Worm (Caenorhabditis elegans) whole organism, midembryonic: Measurements from ENCODE around the gene F25E5.1.

ENCODE experiments used
- T22C8.4 ChIP-seq: fragments of 200-800 bp; sonication (Bioruptor generic); IDR thresholded peaks from 2 replicates; pipeline ENCODE4 v1.3.6; 2022; ENCODE audit warnings: missing genetic modification characterization, missing compliant biosample characterization
- cog-1 ChIP-seq: sonication (generic microtip); optimal IDR thresholded peaks from 2 replicates; lab custom pipeline; 2016; ENCODE audit warnings: missing genetic modification characterization, missing compliant biosample characterization
- flt-1 ChIP-seq: fragments of 200-800 bp; sonication (Bioruptor generic); IDR thresholded peaks from 2 replicates; pipeline ENCODE4 v1.3.6; 2022; ENCODE audit warnings: missing genetic modification characterization, missing compliant biosample characterization
- klf-2 ChIP-seq: fragments of 200-800 bp; sonication (Bioruptor generic); conservative IDR thresholded peaks from 2 replicates; pipeline ENCODE4 v1.3.6; 2022; ENCODE audit warnings: missing genetic modification reagents, missing genetic modification characterization, missing compliant biosample characterization
- med-1 ChIP-seq: sonication (generic microtip); optimal IDR thresholded peaks from 2 replicates; lab custom pipeline; 2017; ENCODE audit warnings: missing genetic modification characterization, mild to moderate bottlenecking, missing compliant biosample characterization, antibody characterized with exemption, missing genetic modification reagents; ENCODE audit not compliant: insufficient read depth
- ref-1 ChIP-seq: fragments of 200-800 bp; sonication (Bioruptor generic); conservative IDR thresholded peaks from 2 replicates; pipeline ENCODE4 v1.3.6; 2022; ENCODE audit warnings: missing genetic modification reagents, missing genetic modification characterization, missing compliant biosample characterization
- tab-1 ChIP-seq: fragments of 200-800 bp; sonication (Bioruptor generic); IDR thresholded peaks from 2 replicates; pipeline ENCODE4 v1.3.6; 2022; ENCODE audit warnings: missing genetic modification characterization, missing compliant biosample characterization
- ztf-23 ChIP-seq: fragments of 200-800 bp; sonication (Bioruptor generic); IDR thresholded peaks from 2 replicates; pipeline ENCODE4 v1.3.6; 2022; ENCODE audit warnings: missing genetic modification reagents, missing genetic modification characterization, missing compliant biosample characterization
- ztf-29 ChIP-seq: fragments of 200-800 bp; sonication (Bioruptor generic); IDR thresholded peaks from 2 replicates; pipeline ENCODE4 v1.3.6; 2022; ENCODE audit warnings: missing genetic modification reagents, missing genetic modification characterization, missing compliant biosample characterization

Gene F25E5.1

ce11 chrV:7444331-7444730 is 21.4 kb upstream of the F25E5.1 start, which contains the start of gene nhr-141:
Gene nhr-141 (plus strand): TSS chrV:7444661.
- 0 out of 2 replicates have a peak, but pooled peaks have one; percentile 40 for TF ChIP-seq tab-1 (GFP tag; lab: Robert Waterston, UW)

ce11 chrV:7446965-7447364 is 18.7 kb upstream of the F25E5.1 start, which contains the start of gene F25E5.5:
Gene F25E5.5 (plus strand): TSS chrV:7447265.
- TF ChIP-seq med-1 (GFP tag; lab: Kevin White, UChicago) (no peak), flt-1 (GFP tag; lab: Robert Waterston, UW) (no peak), ref-1 (GFP tag; lab: Robert Waterston, UW) (no peak), ztf-29 (no peak), ztf-23 (GFP tag; lab: Robert Waterston, UW) (no peak), klf-2 (GFP tag; lab: Robert Waterston, UW) (no peak), tab-1 (GFP tag; lab: Robert Waterston, UW) (no peak), T22C8.4 (GFP tag; lab: Robert Waterston, UW) (no peak), cog-1 (no peak)

- TF ChIP-seq ref-1 (GFP tag; lab: Robert Waterston, UW) (no peak), tab-1 (GFP tag; lab: Robert Waterston, UW) (no peak)
Observed at ce11 chrV:7449303-7449827, 16.3 kb upstream of the F25E5.1 start, which contains the start of gene try-12. Gene try-12 (plus strand): TSS chrV:7449353.

- TF ChIP-seq ref-1 (GFP tag; lab: Robert Waterston, UW) = no peak
- no peak for TF ChIP-seq tab-1 (GFP tag; lab: Robert Waterston, UW)
Observed at ce11 chrV:7451421-7451820, 14.3 kb upstream of the F25E5.1 start, which contains the start of gene try-11. Gene try-11 (plus strand): TSS chrV:7451721.

- no peak for TF ChIP-seq ref-1 (GFP tag; lab: Robert Waterston, UW)
- TF ChIP-seq klf-2 (GFP tag; lab: Robert Waterston, UW) = no peak
- TF ChIP-seq ztf-29 = no peak
- TF ChIP-seq med-1 (GFP tag; lab: Kevin White, UChicago) = no peak
- TF ChIP-seq flt-1 (GFP tag; lab: Robert Waterston, UW) = no peak
- TF ChIP-seq tab-1 (GFP tag; lab: Robert Waterston, UW) = no peak
- TF ChIP-seq T22C8.4 (GFP tag; lab: Robert Waterston, UW) = no peak
Observed at ce11 chrV:7454236-7454635, 11.4 kb upstream of the F25E5.1 start, which contains the start of gene try-8. Gene try-8 (minus strand): TSS chrV:7454336.

- no peak for TF ChIP-seq med-1 (GFP tag; lab: Kevin White, UChicago)
- no peak for TF ChIP-seq tab-1 (GFP tag; lab: Robert Waterston, UW)
- TF ChIP-seq klf-2 (GFP tag; lab: Robert Waterston, UW) = no peak
- no peak for TF ChIP-seq T22C8.4 (GFP tag; lab: Robert Waterston, UW)
- no peak for TF ChIP-seq ztf-23 (GFP tag; lab: Robert Waterston, UW)
- no peak for TF ChIP-seq flt-1 (GFP tag; lab: Robert Waterston, UW)
- no peak for TF ChIP-seq ztf-29
- no peak for TF ChIP-seq ref-1 (GFP tag; lab: Robert Waterston, UW)
- no peak for TF ChIP-seq cog-1
Observed at ce11 chrV:7455008-7455407, 10.7 kb upstream of the F25E5.1 start, which contains the start of gene F25E5.2. Gene F25E5.2 (plus strand): TSS chrV:7455308.

ce11 chrV:7460898-7461297 is 4.8 kb upstream of the F25E5.1 start, which contains the start of gene srh-92:
Gene srh-92 (minus strand): TSS chrV:7460998.
- no peak for TF ChIP-seq flt-1 (GFP tag; lab: Robert Waterston, UW)
- no peak for TF ChIP-seq klf-2 (GFP tag; lab: Robert Waterston, UW)
- TF ChIP-seq ztf-23 (GFP tag; lab: Robert Waterston, UW) = no peak
- no peak for TF ChIP-seq ref-1 (GFP tag; lab: Robert Waterston, UW)
- no peak for TF ChIP-seq tab-1 (GFP tag; lab: Robert Waterston, UW)

ce11 chrV:7464696-7465095 is 988 bp upstream of the F25E5.1 start, which contains the start of gene srh-89:
Gene srh-89 (minus strand): TSS chrV:7464796.
- no peak for TF ChIP-seq med-1 (GFP tag; lab: Kevin White, UChicago)
- TF ChIP-seq ztf-29 = no peak
- TF ChIP-seq klf-2 (GFP tag; lab: Robert Waterston, UW) = no peak
- TF ChIP-seq T22C8.4 (GFP tag; lab: Robert Waterston, UW) = no peak
- no peak for TF ChIP-seq ztf-23 (GFP tag; lab: Robert Waterston, UW)
- TF ChIP-seq flt-1 (GFP tag; lab: Robert Waterston, UW) = no peak
- no peak for TF ChIP-seq ref-1 (GFP tag; lab: Robert Waterston, UW)
- no peak for TF ChIP-seq cog-1
- no peak for TF ChIP-seq tab-1 (GFP tag; lab: Robert Waterston, UW)

ce11 chrV:7472815-7473214 is 7.1 kb downstream of the F25E5.1 start, which contains the start of gene str-28:
Gene str-28 (minus strand): TSS chrV:7472915.
- no peak for TF ChIP-seq ztf-23 (GFP tag; lab: Robert Waterston, UW)
- no peak for TF ChIP-seq T22C8.4 (GFP tag; lab: Robert Waterston, UW)
- TF ChIP-seq ref-1 (GFP tag; lab: Robert Waterston, UW) = no peak
- no peak for TF ChIP-seq ztf-29
- TF ChIP-seq klf-2 (GFP tag; lab: Robert Waterston, UW) = no peak
- no peak for TF ChIP-seq tab-1 (GFP tag; lab: Robert Waterston, UW)
- no peak for TF ChIP-seq med-1 (GFP tag; lab: Kevin White, UChicago)
- no peak for TF ChIP-seq cog-1
- no peak for TF ChIP-seq flt-1 (GFP tag; lab: Robert Waterston, UW)

ce11 chrV:7476766-7477165 is 11.1 kb downstream of the F25E5.1 start, which contains the start of gene srh-125:
Gene srh-125 (minus strand): TSS chrV:7476866.
- no peak for TF ChIP-seq ztf-29
- TF ChIP-seq flt-1 (GFP tag; lab: Robert Waterston, UW) = no peak
- no peak for TF ChIP-seq cog-1
- no peak for TF ChIP-seq med-1 (GFP tag; lab: Kevin White, UChicago)
- no peak for TF ChIP-seq ref-1 (GFP tag; lab: Robert Waterston, UW)
- TF ChIP-seq klf-2 (GFP tag; lab: Robert Waterston, UW) = no peak
- TF ChIP-seq tab-1 (GFP tag; lab: Robert Waterston, UW) = no peak
- TF ChIP-seq ztf-23 (GFP tag; lab: Robert Waterston, UW) = no peak
- TF ChIP-seq T22C8.4 (GFP tag; lab: Robert Waterston, UW) = no peak
